Fruit fly (Drosophila melanogaster) whole organism, pupa: ENCODE data around the gene CG17167.

Experiments
- CG4496 ChIP-seq: fragments of 200-800 bp; sonication (Bioruptor generic); IDR thresholded peaks from 3 replicates; pipeline ENCODE4 v1.3.6; 2022; ENCODE audit warnings: missing biosample characterization, missing genetic modification characterization
- CG8301 ChIP-seq: fragments of 200-800 bp; sonication (Bioruptor generic); optimal IDR thresholded peaks from 2 replicates; lab custom pipeline; 2018; ENCODE audit warnings: missing biosample characterization, mild to moderate bottlenecking, missing genetic modification characterization
- EcR ChIP-seq: fragments of 200-800 bp; sonication (Bioruptor generic); optimal IDR thresholded peaks from 3 replicates; lab custom pipeline; 2019; ENCODE audit warnings: missing biosample characterization, missing genetic modification characterization, mild to moderate bottlenecking, moderate library complexity, missing genetic modification reagents

DNA sequence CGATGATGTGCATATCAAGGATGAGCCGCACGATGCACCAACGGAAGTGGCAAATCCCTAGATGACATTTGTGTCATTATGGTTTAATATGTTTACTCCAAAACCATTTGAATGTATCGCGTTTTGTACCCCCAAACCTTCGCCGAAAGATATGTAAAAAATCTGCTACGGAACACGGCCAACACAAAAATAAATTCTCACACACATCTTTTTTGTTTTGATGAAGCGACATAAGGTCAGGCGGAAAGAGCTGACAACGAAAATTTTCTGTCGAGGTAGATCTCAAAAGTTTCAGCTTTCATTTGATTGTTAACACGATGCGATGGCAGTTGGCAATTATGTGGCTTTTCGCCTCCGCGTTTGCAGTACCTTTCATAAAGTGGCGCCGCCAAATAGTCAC is 16.3 kb downstream of the CG17167 start, which contains the start of gene CG17169:
- TF ChIP-seq CG8301 (tag; lab: Kevin White, UChicago) (no peak), CG4496 (GFP tag; lab: Robert Waterston, UW) (no peak), EcR (GFP tag; lab: Kevin White, UChicago) (no peak)
